Fruit fly (Drosophila melanogaster) whole organism, embryonic: Measurements from ENCODE around the gene PGAP1.

Experiments
- B-H2 ChIP-seq: fragments of 200-800 bp; sonication (Bioruptor generic); optimal IDR thresholded peaks from 2 replicates; lab custom pipeline; 2018; ENCODE audit warnings: missing biosample characterization, mild to moderate bottlenecking, missing genetic modification characterization
- Bdp1 ChIP-seq: fragments of 200-800 bp; sonication (Bioruptor generic); optimal IDR thresholded peaks from 3 replicates; lab custom pipeline; 2016; ENCODE audit warnings: missing biosample characterization, missing genetic modification characterization
- CG10147 ChIP-seq: fragments of 200-800 bp; sonication (Bioruptor generic); optimal IDR thresholded peaks from 2 replicates; lab custom pipeline; 2019; ENCODE audit warnings: missing biosample characterization, mild to moderate bottlenecking, missing genetic modification characterization, moderate library complexity
- CG10321 ChIP-seq: fragments of 200-800 bp; sonication (Bioruptor generic); IDR thresholded peaks from 2 replicates; pipeline ENCODE4 v1.3.6; 2022; ENCODE audit warnings: missing biosample characterization, missing genetic modification characterization
- CG11695 ChIP-seq: fragments of 200-800 bp; sonication (Bioruptor generic); IDR thresholded peaks from 3 replicates; pipeline ENCODE4 v1.3.6; 2022; ENCODE audit warnings: missing biosample characterization, missing genetic modification characterization
- CG13894 ChIP-seq: fragments of 200-800 bp; sonication (Bioruptor generic); optimal IDR thresholded peaks from 3 replicates; lab custom pipeline; 2018; ENCODE audit warnings: missing biosample characterization, mild to moderate bottlenecking, missing genetic modification characterization, moderate library complexity
- CG14014 ChIP-seq: fragments of 200-800 bp; sonication (Bioruptor generic); IDR thresholded peaks from 2 replicates; pipeline ENCODE4 v1.3.6; 2022; ENCODE audit warnings: missing biosample characterization, missing genetic modification characterization
- CG14860 ChIP-seq: fragments of 200-800 bp; sonication (Bioruptor generic); IDR thresholded peaks from 3 replicates; pipeline ENCODE4 v1.3.6; 2022; ENCODE audit warnings: missing biosample characterization, missing genetic modification characterization; ENCODE audit not compliant: partially characterized antibody
- CG18619 ChIP-seq: fragments of 200-800 bp; sonication (Bioruptor generic); optimal IDR thresholded peaks from 3 replicates; lab custom pipeline; 2017; ENCODE audit warnings: missing biosample characterization, mild to moderate bottlenecking, missing genetic modification characterization
- CG31441 ChIP-seq: fragments of 200-800 bp; sonication (Bioruptor generic); IDR thresholded peaks from 2 replicates; pipeline ENCODE4 v1.3.6; 2022; ENCODE audit warnings: missing biosample characterization, missing genetic modification characterization
- CG3163 ChIP-seq: fragments of 200-800 bp; sonication (Bioruptor generic); optimal IDR thresholded peaks from 3 replicates; lab custom pipeline; 2016; ENCODE audit warnings: missing biosample characterization, missing genetic modification characterization
- CG34376 ChIP-seq: fragments of 200-800 bp; sonication (Bioruptor generic); optimal IDR thresholded peaks from 2 replicates; lab custom pipeline; 2018; ENCODE audit warnings: missing biosample characterization, mild to moderate bottlenecking, missing genetic modification characterization
- CG4328 ChIP-seq: fragments of 200-800 bp; sonication (Bioruptor generic); optimal IDR thresholded peaks from 3 replicates; lab custom pipeline; 2017; ENCODE audit warnings: missing biosample characterization, missing genetic modification reagents, missing genetic modification characterization
- CG4617 ChIP-seq: fragments of 200-800 bp; sonication (Bioruptor generic); optimal IDR thresholded peaks from 3 replicates; lab custom pipeline; 2016; ENCODE audit warnings: missing biosample characterization, missing genetic modification characterization, borderline replicate concordance
- CG7271 ChIP-seq: fragments of 200-800 bp; sonication (Bioruptor generic); optimal IDR thresholded peaks from 2 replicates; lab custom pipeline; 2018; ENCODE audit warnings: missing biosample characterization, mild to moderate bottlenecking, missing genetic modification characterization, moderate library complexity
- CG8359 ChIP-seq: fragments of 200-800 bp; sonication (Bioruptor generic); optimal IDR thresholded peaks from 2 replicates; lab custom pipeline; 2017; ENCODE audit warnings: missing biosample characterization, mild to moderate bottlenecking, missing genetic modification characterization, borderline replicate concordance
- CG8765 ChIP-seq: fragments of 200-800 bp; sonication (Bioruptor generic); IDR thresholded peaks from 2 replicates; pipeline ENCODE4 v1.3.6; 2022; ENCODE audit warnings: missing biosample characterization, missing genetic modification characterization
- Dll ChIP-seq: fragments of 200-800 bp; sonication (Bioruptor generic); IDR thresholded peaks from 4 replicates; pipeline ENCODE4 v1.3.6; 2022; ENCODE audit warnings: missing biosample characterization, missing genetic modification characterization; ENCODE audit not compliant: partially characterized antibody
- E2f2 ChIP-seq: fragments of 200-800 bp; sonication (Bioruptor generic); IDR thresholded peaks from 2 replicates; pipeline ENCODE4 v1.3.6; 2022; ENCODE audit warnings: missing biosample characterization, missing genetic modification characterization
- Elba2 ChIP-seq: fragments of 200-800 bp; sonication (Bioruptor generic); optimal IDR thresholded peaks from 3 replicates; lab custom pipeline; 2016; ENCODE audit warnings: missing biosample characterization, missing genetic modification characterization
- HLH3B ChIP-seq: fragments of 200-800 bp; sonication (Bioruptor generic); IDR thresholded peaks from 2 replicates; pipeline ENCODE4 v1.3.6; 2022; ENCODE audit warnings: missing biosample characterization, missing genetic modification characterization
- HLH4C ChIP-seq: fragments of 200-800 bp; sonication (Bioruptor generic); IDR thresholded peaks from 3 replicates; pipeline ENCODE4 v1.3.6; 2022; ENCODE audit warnings: missing biosample characterization, missing genetic modification characterization; ENCODE audit not compliant: partially characterized antibody
- HmgD ChIP-seq: fragments of 200-800 bp; sonication (Bioruptor generic); optimal IDR thresholded peaks from 3 replicates; lab custom pipeline; 2016; ENCODE audit warnings: missing biosample characterization, missing genetic modification characterization
- Hmx ChIP-seq: fragments of 200-800 bp; sonication (Bioruptor generic); optimal IDR thresholded peaks from 2 replicates; lab custom pipeline; 2016; ENCODE audit warnings: missing biosample characterization, missing genetic modification characterization
- Hr51 ChIP-seq, 2 experiments: fragments of 200-800 bp; sonication (Bioruptor generic); optimal IDR thresholded peaks; 2 replicates in 1 of 2; 3 replicates in 1 of 2; lab custom pipeline; 2016 to 2018; ENCODE audit warnings: missing biosample characterization in 2 of 2, missing genetic modification characterization in 2 of 2, mild to moderate bottlenecking in 1 of 2, moderate library complexity in 1 of 2
- Mad ChIP-seq: fragments of 200-800 bp; sonication (Bioruptor generic); optimal IDR thresholded peaks from 2 replicates; lab custom pipeline; 2016; ENCODE audit warnings: missing biosample characterization, missing genetic modification characterization
- Neu2 ChIP-seq: fragments of 200-800 bp; sonication (Bioruptor generic); optimal IDR thresholded peaks from 3 replicates; lab custom pipeline; 2016; ENCODE audit warnings: missing biosample characterization, missing genetic modification characterization, borderline replicate concordance
- Sin3A ChIP-seq: fragments of >200 bp; optimal IDR thresholded peaks from 2 replicates; lab custom pipeline; 2018
- Taf1 ChIP-seq: fragments of 200-800 bp; sonication (Bioruptor generic); IDR thresholded peaks from 2 replicates; pipeline ENCODE4 v1.3.6; 2022; ENCODE audit warnings: missing biosample characterization, missing genetic modification characterization
- Xbp1 ChIP-seq: fragments of 200-800 bp; sonication (Bioruptor generic); optimal IDR thresholded peaks from 3 replicates; lab custom pipeline; 2016; ENCODE audit warnings: missing biosample characterization, mild to moderate bottlenecking, missing genetic modification characterization
- cg ChIP-seq: fragments of 200-800 bp; sonication (Bioruptor generic); optimal IDR thresholded peaks from 3 replicates; lab custom pipeline; 2019; ENCODE audit warnings: missing biosample characterization, mild to moderate bottlenecking, missing genetic modification characterization, moderate library complexity
- chm ChIP-seq: fragments of 200-800 bp; sonication (Bioruptor generic); IDR thresholded peaks from 2 replicates; pipeline ENCODE4 v1.3.6; 2022; ENCODE audit warnings: missing biosample characterization, missing genetic modification characterization
- crol ChIP-seq: fragments of 200-800 bp; sonication (Bioruptor generic); IDR thresholded peaks from 2 replicates; pipeline ENCODE4 v1.3.6; 2022; ENCODE audit warnings: missing biosample characterization, missing genetic modification characterization
- da ChIP-seq: fragments of 200-800 bp; sonication (Bioruptor generic); optimal IDR thresholded peaks from 2 replicates; lab custom pipeline; 2016; ENCODE audit warnings: missing biosample characterization, missing genetic modification characterization
- dysf ChIP-seq: fragments of 200-800 bp; sonication (Bioruptor generic); IDR thresholded peaks from 3 replicates; pipeline ENCODE4 v1.3.6; 2022; ENCODE audit warnings: missing biosample characterization, missing genetic modification characterization
- en ChIP-seq: fragments of 200-800 bp; sonication (Bioruptor generic); optimal IDR thresholded peaks from 2 replicates; lab custom pipeline; 2016; ENCODE audit warnings: missing biosample characterization, missing genetic modification characterization
- esg ChIP-seq: fragments of 200-800 bp; sonication (Bioruptor generic); conservative IDR thresholded peaks from 2 replicates; pipeline ENCODE4 v1.3.6; 2022; ENCODE audit warnings: missing biosample characterization, missing genetic modification characterization
- ewg ChIP-seq: fragments of 200-800 bp; sonication (Bioruptor generic); optimal IDR thresholded peaks from 3 replicates; lab custom pipeline; 2017; ENCODE audit warnings: mild to moderate bottlenecking, missing biosample characterization, missing genetic modification reagents, missing genetic modification characterization
- exex ChIP-seq: fragments of 200-800 bp; sonication (Bioruptor generic); optimal IDR thresholded peaks from 4 replicates; lab custom pipeline; 2018; ENCODE audit warnings: missing biosample characterization, mild to moderate bottlenecking, missing genetic modification characterization, moderate library complexity
- fru ChIP-seq: fragments of >200 bp; optimal IDR thresholded peaks from 2 replicates; lab custom pipeline; 2017
- gem ChIP-seq: fragments of 200-800 bp; sonication (Bioruptor generic); optimal IDR thresholded peaks from 2 replicates; lab custom pipeline; 2019; ENCODE audit warnings: missing biosample characterization, mild to moderate bottlenecking, missing genetic modification characterization, moderate library complexity
- klu ChIP-seq: fragments of 200-800 bp; sonication (Bioruptor generic); IDR thresholded peaks from 2 replicates; pipeline ENCODE4 v1.3.6; 2022; ENCODE audit warnings: missing biosample characterization, missing genetic modification characterization
- kni ChIP-seq: fragments of 200-800 bp; sonication (Bioruptor generic); optimal IDR thresholded peaks from 3 replicates; lab custom pipeline; 2017; ENCODE audit warnings: mild to moderate bottlenecking, missing biosample characterization, missing genetic modification reagents, missing genetic modification characterization
- lov ChIP-seq, 2 experiments: fragments of 200-800 bp in 1 of 2; fragments of >200 bp in 1 of 2; sonication (Bioruptor generic) in 1 of 2; IDR thresholded peaks in 1 of 2; optimal IDR thresholded peaks in 1 of 2; 2 replicates in 1 of 2; 3 replicates in 1 of 2; pipeline versions ENCODE4 v1.3.6 to Lab custom; 2017 to 2022; ENCODE audit warnings: missing biosample characterization in 1 of 2, missing genetic modification characterization in 1 of 2
- nau ChIP-seq: fragments of 200-800 bp; sonication (Bioruptor generic); optimal IDR thresholded peaks from 3 replicates; lab custom pipeline; 2017; ENCODE audit warnings: missing biosample characterization, mild to moderate bottlenecking, missing genetic modification characterization, missing genetic modification reagents
- nmo ChIP-seq: fragments of 200-800 bp; sonication (Bioruptor generic); optimal IDR thresholded peaks from 2 replicates; lab custom pipeline; 2018; ENCODE audit warnings: missing biosample characterization, mild to moderate bottlenecking, missing genetic modification characterization, moderate library complexity
- row ChIP-seq: fragments of 200-800 bp; sonication (Bioruptor generic); IDR thresholded peaks from 3 replicates; pipeline ENCODE4 v1.3.6; 2022; ENCODE audit warnings: missing biosample characterization, missing genetic modification characterization
- ssp ChIP-seq: fragments of 200-800 bp; sonication (Bioruptor generic); IDR thresholded peaks from 2 replicates; pipeline ENCODE4 v1.3.6; 2022; ENCODE audit warnings: missing biosample characterization, missing genetic modification characterization
- trem ChIP-seq: fragments of 200-800 bp; optimal IDR thresholded peaks from 3 replicates; lab custom pipeline; 2019; ENCODE audit warnings: missing biosample characterization, mild to moderate bottlenecking, missing genetic modification characterization, moderate library complexity

The PGAP1 gene

dm6 chrX:5735268-5735941 is 46.1 kb upstream of the PGAP1 start (continued):
- TF ChIP-seq en (peak; percentile 16), dysf (GFP tag; lab: Robert Waterston, UW) (peak; percentile 83), CG4617 (GFP tag; lab: Kevin White, UChicago) (no peak), Elba2 (GFP tag; lab: Kevin White, UChicago) (no peak), fru (lab: Kevin White, UChicago) (no peak), exex (tag; lab: Kevin White, UChicago) (peak; percentile 10), CG8765 (peak; percentile 71), CG4328 (GFP tag; lab: Kevin White, UChicago) (no peak), cg (GFP tag; lab: Kevin White, UChicago) (peak; percentile 3), HLH3B (GFP tag; lab: Robert Waterston, UW) (peak; percentile 78), trem (tag; lab: Kevin White, UChicago) (peak; percentile 2), Bdp1 (GFP tag; lab: Kevin White, UChicago) (peak; percentile 15), Hr51 (GFP tag; optimal IDR thresholded peaks at IDR 0.05; lab: Kevin White, UChicago) (peak; percentile 22 to 84), CG10321 (peak; percentile 38; the same call in 1 of the 2 replicates), CG10147 (peak; percentile 68), CG13894 (tag; lab: Kevin White, UChicago) (peak; percentile 23), CG8359 (peak; percentile 21), CG11695 (GFP tag; lab: Robert Waterston, UW) (peak; percentile 74), CG18619 (peak; percentile 62), CG31441 (GFP tag; lab: Robert Waterston, UW) (peak; percentile 78), chm (GFP tag; lab: Robert Waterston, UW) (peak; percentile 72), CG7271 (tag; lab: Kevin White, UChicago) (no peak), Taf1 (GFP tag; lab: Robert Waterston, UW) (0 out of 2 replicates have a peak, but pooled peaks have one; percentile 14), kni (GFP tag; lab: Kevin White, UChicago) (no peak), row (GFP tag; lab: Robert Waterston, UW) (peak; percentile 82), ewg (GFP tag; lab: Kevin White, UChicago) (peak; percentile 47), Mad (GFP tag; lab: Kevin White, UChicago) (peak; percentile 55), klu (0 out of 2 replicates have a peak, but pooled peaks have one; percentile 32), esg (GFP tag; lab: Robert Waterston, UW) (peak; percentile 76), Hmx (peak; percentile 55), crol (GFP tag; lab: Robert Waterston, UW) (peak; percentile 29; the same call in 1 of the 2 replicates), lov (optimal IDR thresholded peaks at IDR 0.05; lab: Kevin White, UChicago) (no peak), lov (GFP tag; IDR thresholded peaks at IDR 0.05; lab: Robert Waterston, UW) (no peak), HLH4C (GFP tag; lab: Robert Waterston, UW) (no peak), nmo (GFP tag; lab: Kevin White, UChicago) (peak; percentile 80), ssp (GFP tag; lab: Robert Waterston, UW) (peak; percentile 47), gem (tag; lab: Kevin White, UChicago) (peak; percentile 88), CG14014 (GFP tag; lab: Robert Waterston, UW) (peak; percentile 81), CG3163 (GFP tag; lab: Kevin White, UChicago) (no peak), Xbp1 (GFP tag; lab: Kevin White, UChicago) (peak; percentile 82), B-H2 (GFP tag; lab: Kevin White, UChicago) (no peak), E2f2 (peak; percentile 51; the same call in 1 of the 2 replicates), CG34376 (GFP tag; lab: Kevin White, UChicago) (no peak), CG14860 (GFP tag; lab: Robert Waterston, UW) (no peak), Neu2 (GFP tag; lab: Kevin White, UChicago) (no peak), Sin3A (no peak), Dll (GFP tag; lab: Robert Waterston, UW) (no peak), da (GFP tag; lab: Kevin White, UChicago) (no peak), HmgD (no peak), nau (peak; percentile 31)
